Fruit fly (Drosophila melanogaster) whole organism, embryonic: ENCODE measurements around the gene CG43345.

ENCODE experiments used
- Bteb2 ChIP-seq: fragments of 200-800 bp; sonication (Bioruptor generic); optimal IDR thresholded peaks from 2 replicates; lab custom pipeline; 2016; ENCODE audit warnings: missing biosample characterization, missing genetic modification characterization
- CG10366 ChIP-seq: fragments of 200-800 bp; sonication (Bioruptor generic); IDR thresholded peaks from 2 replicates; pipeline ENCODE4 v1.3.6; 2022; ENCODE audit warnings: missing biosample characterization, missing genetic modification characterization
- CG10654 ChIP-seq: fragments of 200-800 bp; sonication (Bioruptor generic); optimal IDR thresholded peaks from 2 replicates; lab custom pipeline; 2016; ENCODE audit warnings: missing biosample characterization, missing genetic modification characterization
- CG12299 ChIP-seq: fragments of 200-800 bp; sonication (Bioruptor generic); optimal IDR thresholded peaks from 2 replicates; lab custom pipeline; 2018; ENCODE audit warnings: missing biosample characterization, mild to moderate bottlenecking, missing genetic modification characterization
- CG14710 ChIP-seq: fragments of 200-800 bp; sonication (Bioruptor generic); optimal IDR thresholded peaks from 3 replicates; lab custom pipeline; 2019; ENCODE audit warnings: missing biosample characterization, mild to moderate bottlenecking, missing genetic modification characterization, moderate library complexity
- CG14860 ChIP-seq: fragments of 200-800 bp; sonication (Bioruptor generic); IDR thresholded peaks from 3 replicates; pipeline ENCODE4 v1.3.6; 2022; ENCODE audit warnings: missing biosample characterization, missing genetic modification characterization; ENCODE audit not compliant: partially characterized antibody
- CG15514 ChIP-seq: fragments of 200-800 bp; sonication (Bioruptor generic); optimal IDR thresholded peaks from 3 replicates; lab custom pipeline; 2017; ENCODE audit warnings: missing biosample characterization, missing genetic modification characterization, mild to moderate bottlenecking, moderate library complexity, missing genetic modification reagents
- CG17385 ChIP-seq: fragments of 200-800 bp; sonication (Bioruptor generic); optimal IDR thresholded peaks from 3 replicates; lab custom pipeline; 2018; ENCODE audit warnings: missing biosample characterization, mild to moderate bottlenecking, missing genetic modification characterization
- CG18599 ChIP-seq: fragments of 200-800 bp; sonication (Bioruptor generic); optimal IDR thresholded peaks from 3 replicates; lab custom pipeline; 2017; ENCODE audit warnings: missing biosample characterization, missing genetic modification characterization, mild to moderate bottlenecking, moderate library complexity, missing genetic modification reagents
- CG2116 ChIP-seq: fragments of 200-800 bp; sonication (Bioruptor generic); optimal IDR thresholded peaks from 3 replicates; lab custom pipeline; 2018; ENCODE audit warnings: missing biosample characterization, mild to moderate bottlenecking, missing genetic modification characterization
- CG2712 ChIP-seq: fragments of 200-800 bp; optimal IDR thresholded peaks from 3 replicates; lab custom pipeline; 2019; ENCODE audit warnings: missing biosample characterization, mild to moderate bottlenecking, missing genetic modification characterization, moderate library complexity
- CG31365 ChIP-seq: fragments of 200-800 bp; sonication (Bioruptor generic); optimal IDR thresholded peaks from 2 replicates; lab custom pipeline; 2018; ENCODE audit warnings: missing biosample characterization, mild to moderate bottlenecking, missing genetic modification characterization
- CG32532 ChIP-seq: fragments of 200-800 bp; sonication (Bioruptor generic); IDR thresholded peaks from 2 replicates; pipeline ENCODE4 v1.3.6; 2022; ENCODE audit warnings: missing biosample characterization, missing genetic modification characterization
- CG32772 ChIP-seq: fragments of 200-800 bp; sonication (Bioruptor generic); IDR thresholded peaks from 2 replicates; pipeline ENCODE4 v1.3.6; 2022; ENCODE audit warnings: missing biosample characterization, missing genetic modification characterization
- CG3281 ChIP-seq: fragments of 200-800 bp; sonication (Bioruptor generic); optimal IDR thresholded peaks from 3 replicates; lab custom pipeline; 2017; ENCODE audit warnings: missing biosample characterization, mild to moderate bottlenecking, missing genetic modification characterization
- CG5953 ChIP-seq: fragments of 200-800 bp; sonication (Bioruptor generic); IDR thresholded peaks from 2 replicates; pipeline ENCODE4 v1.3.6; 2022; ENCODE audit warnings: missing biosample characterization, missing genetic modification characterization
- Dll ChIP-seq: fragments of 200-800 bp; sonication (Bioruptor generic); IDR thresholded peaks from 4 replicates; pipeline ENCODE4 v1.3.6; 2022; ENCODE audit warnings: missing biosample characterization, missing genetic modification characterization; ENCODE audit not compliant: partially characterized antibody
- Doc3 ChIP-seq: fragments of 200-800 bp; sonication (Bioruptor generic); IDR thresholded peaks from 3 replicates; pipeline ENCODE4 v1.3.6; 2022; ENCODE audit warnings: missing biosample characterization, missing genetic modification characterization; ENCODE audit not compliant: partially characterized antibody
- Dref ChIP-seq: fragments of 200-800 bp; sonication (Bioruptor generic); IDR thresholded peaks from 2 replicates; pipeline ENCODE4 v1.3.6; 2022; ENCODE audit warnings: missing biosample characterization, missing genetic modification characterization
- Drgx ChIP-seq: fragments of 200-800 bp; sonication (Bioruptor generic); IDR thresholded peaks from 2 replicates; pipeline ENCODE4 v1.3.6; 2022; ENCODE audit warnings: missing biosample characterization, missing genetic modification characterization
- Ets97D ChIP-seq: fragments of 200-800 bp; sonication (Bioruptor generic); optimal IDR thresholded peaks from 3 replicates; lab custom pipeline; 2016; ENCODE audit warnings: missing biosample characterization, missing genetic modification characterization
- H2.0 ChIP-seq: fragments of 200-800 bp; sonication (Bioruptor generic); IDR thresholded peaks from 2 replicates; pipeline ENCODE4 v1.3.6; 2022; ENCODE audit warnings: missing biosample characterization, missing genetic modification characterization
- Hr3 ChIP-seq: fragments of 200-800 bp; sonication (Bioruptor generic); optimal IDR thresholded peaks from 3 replicates; lab custom pipeline; 2016; ENCODE audit warnings: missing biosample characterization, missing genetic modification characterization
- Mad ChIP-seq: fragments of 200-800 bp; sonication (Bioruptor generic); optimal IDR thresholded peaks from 2 replicates; lab custom pipeline; 2016; ENCODE audit warnings: missing biosample characterization, missing genetic modification characterization
- NC2α ChIP-seq: fragments of 200-800 bp; sonication (Bioruptor generic); optimal IDR thresholded peaks from 2 replicates; lab custom pipeline; 2016; ENCODE audit warnings: missing biosample characterization, missing genetic modification characterization
- Sin3A ChIP-seq: fragments of >200 bp; optimal IDR thresholded peaks from 2 replicates; lab custom pipeline; 2018
- Sry-β ChIP-seq: fragments of 200-800 bp; sonication (Bioruptor generic); optimal IDR thresholded peaks from 2 replicates; lab custom pipeline; 2018; ENCODE audit warnings: missing biosample characterization, mild to moderate bottlenecking, missing genetic modification characterization, moderate library complexity
- Stat92E ChIP-seq, 3 experiments: fragments of >200 bp in 2 of 3; fragments of 200-800 bp in 1 of 3; sonication (Bioruptor generic) in 1 of 3; optimal IDR thresholded peaks; 2 replicates each; lab custom pipeline; 2017 to 2019; ENCODE audit warnings: missing biosample characterization in 3 of 3, missing genetic modification characterization in 3 of 3, mild to moderate bottlenecking in 1 of 3, moderate library complexity in 1 of 3
- YL-1 ChIP-seq: fragments of 200-800 bp; sonication (Bioruptor generic); optimal IDR thresholded peaks from 3 replicates; lab custom pipeline; 2017; ENCODE audit warnings: missing biosample characterization, mild to moderate bottlenecking, missing genetic modification characterization
- bcd ChIP-seq: fragments of 200-800 bp; sonication (Bioruptor generic); optimal IDR thresholded peaks from 2 replicates; lab custom pipeline; 2017; ENCODE audit warnings: missing biosample characterization, mild to moderate bottlenecking, missing genetic modification characterization
- dpn ChIP-seq, 2 experiments: fragments of 200-800 bp; sonication (Bioruptor generic); optimal IDR thresholded peaks; 3 replicates each; lab custom pipeline; 2016; ENCODE audit warnings: missing biosample characterization in 2 of 2, missing genetic modification characterization in 2 of 2
- esg ChIP-seq: fragments of 200-800 bp; sonication (Bioruptor generic); conservative IDR thresholded peaks from 2 replicates; pipeline ENCODE4 v1.3.6; 2022; ENCODE audit warnings: missing biosample characterization, missing genetic modification characterization
- fru ChIP-seq: fragments of >200 bp; optimal IDR thresholded peaks from 2 replicates; lab custom pipeline; 2017
- hth ChIP-seq: fragments of >200 bp; optimal IDR thresholded peaks from 2 replicates; lab custom pipeline; 2017; ENCODE audit warnings: inconsistent platforms
- inv ChIP-seq: fragments of 200-800 bp; sonication (Bioruptor generic); IDR thresholded peaks from 2 replicates; pipeline ENCODE4 v1.3.6; 2022; ENCODE audit warnings: missing biosample characterization, missing genetic modification characterization; ENCODE audit not compliant: partially characterized antibody
- knrl ChIP-seq: fragments of 200-800 bp; sonication (Bioruptor generic); IDR thresholded peaks from 3 replicates; pipeline ENCODE4 v1.3.6; 2022; ENCODE audit warnings: missing biosample characterization, missing genetic modification characterization; ENCODE audit not compliant: partially characterized antibody
- lilli ChIP-seq: fragments of 200-800 bp; sonication (Bioruptor generic); optimal IDR thresholded peaks from 3 replicates; lab custom pipeline; 2016; ENCODE audit warnings: missing biosample characterization, missing genetic modification characterization
- lmd ChIP-seq: fragments of 200-800 bp; sonication (Bioruptor generic); IDR thresholded peaks from 2 replicates; pipeline ENCODE4 v1.3.6; 2022; ENCODE audit warnings: missing biosample characterization, missing genetic modification characterization
- onecut ChIP-seq: fragments of 200-800 bp; sonication (Bioruptor generic); IDR thresholded peaks from 2 replicates; pipeline ENCODE4 v1.3.6; 2022; ENCODE audit warnings: missing biosample characterization, missing genetic modification characterization
- p53 ChIP-seq: fragments of 200-800 bp; sonication (Bioruptor generic); optimal IDR thresholded peaks from 2 replicates; lab custom pipeline; 2016; ENCODE audit warnings: missing biosample characterization, missing genetic modification characterization
- pan ChIP-seq, 4 experiments: fragments of >200 bp in 3 of 4; fragments of 200-800 bp in 1 of 4; sonication (Bioruptor generic) in 1 of 4; optimal IDR thresholded peaks in 3 of 4; IDR thresholded peaks in 1 of 4; 2 replicates each; pipeline versions ENCODE4 v1.3.6 to Lab custom; 2017 to 2022; ENCODE audit warnings: missing biosample characterization in 2 of 4, missing genetic modification characterization in 2 of 4, mixed read lengths in 1 of 4
- pros ChIP-seq: fragments of 200-800 bp; sonication (Bioruptor generic); optimal IDR thresholded peaks from 3 replicates; lab custom pipeline; 2019; ENCODE audit warnings: missing biosample characterization, mild to moderate bottlenecking, missing genetic modification characterization, moderate library complexity
- psq ChIP-seq: fragments of 200-800 bp; sonication (Bioruptor generic); optimal IDR thresholded peaks from 2 replicates; lab custom pipeline; 2017; ENCODE audit warnings: missing biosample characterization, missing genetic modification characterization
- sim ChIP-seq: fragments of 200-800 bp; sonication (Bioruptor generic); IDR thresholded peaks from 2 replicates; pipeline ENCODE4 v1.3.6; 2022; ENCODE audit warnings: missing biosample characterization, missing genetic modification characterization
- slp2 ChIP-seq: fragments of 200-800 bp; sonication (Bioruptor generic); optimal IDR thresholded peaks from 2 replicates; lab custom pipeline; 2016; ENCODE audit warnings: missing biosample characterization, missing genetic modification characterization
- sqz ChIP-seq: fragments of 200-800 bp; sonication (Bioruptor generic); optimal IDR thresholded peaks from 3 replicates; lab custom pipeline; 2018; ENCODE audit warnings: missing biosample characterization, mild to moderate bottlenecking, missing genetic modification characterization
- twi ChIP-seq: fragments of 200-800 bp; optimal IDR thresholded peaks from 2 replicates; lab custom pipeline; 2019; ENCODE audit warnings: missing biosample characterization, mild to moderate bottlenecking, missing genetic modification characterization, moderate library complexity
- vnd ChIP-seq: fragments of 200-800 bp; sonication (Bioruptor generic); IDR thresholded peaks from 3 replicates; pipeline ENCODE4 v1.3.6; 2022; ENCODE audit warnings: missing biosample characterization, missing genetic modification characterization; ENCODE audit not compliant: partially characterized antibody

The CG43345 gene

dm6 chr2L:21156156-21157040 is 12.0 kb downstream of the CG43345 start, which contains the start of the genes Mpp6 and E2f2 (continued):
- TF ChIP-seq CG10654 (GFP tag; lab: Kevin White, UChicago) (no peak), sim (GFP tag; lab: Robert Waterston, UW) (peak; percentile 34; the same call in 1 of the 2 replicates), lilli (GFP tag; lab: Kevin White, UChicago) (peak; percentile 9), Dref (GFP tag; lab: Robert Waterston, UW) (peak; percentile 87), CG32532 (GFP tag; lab: Robert Waterston, UW) (peak; percentile 67; the same call in 1 of the 2 replicates), Ets97D (GFP tag; lab: Kevin White, UChicago) (peak; percentile 58), Sry-β (GFP tag; lab: Kevin White, UChicago) (peak; percentile 44), pros (no peak), CG2712 (tag; lab: Kevin White, UChicago) (peak; percentile 13), CG18599 (GFP tag; lab: Kevin White, UChicago) (peak; percentile 50), fru (lab: Kevin White, UChicago) (no peak), slp2 (GFP tag; lab: Kevin White, UChicago) (peak; percentile 0), CG3281 (GFP tag; lab: Kevin White, UChicago) (peak; percentile 4), sqz (GFP tag; lab: Kevin White, UChicago) (peak; percentile 54), H2.0 (GFP tag; lab: Robert Waterston, UW) (peak; percentile 15; the same call in 1 of the 2 replicates), Dll (GFP tag; lab: Robert Waterston, UW) (peak; percentile 84), CG17385 (GFP tag; lab: Kevin White, UChicago) (peak; percentile 4), vnd (GFP tag; lab: Robert Waterston, UW) (peak; percentile 79), Mad (peak; percentile 23), CG14710 (tag; lab: Kevin White, UChicago) (peak; percentile 56), CG31365 (tag; lab: Kevin White, UChicago) (no peak), Doc3 (peak; percentile 57; the same call in 2 of the 3 replicates), Drgx (GFP tag; lab: Robert Waterston, UW) (no peak), esg (GFP tag; lab: Robert Waterston, UW) (no peak), p53 (GFP tag; lab: Kevin White, UChicago) (no peak), YL-1 (peak; percentile 68), CG15514 (GFP tag; lab: Kevin White, UChicago) (peak; percentile 55), psq (GFP tag; lab: Kevin White, UChicago) (peak; percentile 95), lmd (GFP tag; lab: Robert Waterston, UW) (peak; percentile 52; the same call in 1 of the 2 replicates), CG2116 (peak; percentile 62), CG12299 (tag; lab: Kevin White, UChicago) (no peak), dpn (GFP tag; optimal IDR thresholded peaks at IDR 0.05; lab: Kevin White, UChicago) (peak; percentile 27 to 45), CG14860 (GFP tag; lab: Robert Waterston, UW) (0 out of 3 replicates have a peak, but pooled peaks have one; percentile 50), twi (tag; lab: Kevin White, UChicago) (no peak), Bteb2 (GFP tag; lab: Kevin White, UChicago) (peak; percentile 16), onecut (GFP tag; lab: Robert Waterston, UW) (peak; percentile 50), knrl (peak; percentile 84), CG5953 (no peak), bcd (GFP tag; lab: Kevin White, UChicago) (peak; percentile 28), pan (optimal IDR thresholded peaks at IDR 0.05; lab: Kevin White, UChicago) (no peak), pan (GFP tag; optimal IDR thresholded peaks at IDR 0.05 in 1 of 2, IDR thresholded peaks at IDR 0.05 in 1 of 2) (peak in 1 of 2 experiments; percentile 48), Sin3A (lab: Kevin White, UChicago) (peak; percentile 1), inv (peak; percentile 78), hth (lab: Kevin White, UChicago) (no peak), NC2α (GFP tag; lab: Kevin White, UChicago) (no peak), Hr3 (peak; percentile 20), Stat92E (GFP tag; optimal IDR thresholded peaks at IDR 0.05; lab: Kevin White, UChicago) (no peak), CG32772 (GFP tag; lab: Robert Waterston, UW) (peak; percentile 61), CG10366 (no peak)
